Worm (Caenorhabditis elegans): ENCODE data around the gene C04C3.9.

- TF ChIP-seq T22C8.4 (GFP tag; IDR thresholded peaks at IDR 0.05) (no peak), cog-1 (tag; optimal IDR thresholded peaks at IDR 0.05) (no peak), ztf-23 (GFP tag; IDR thresholded peaks at IDR 0.05) (no peak), tab-1 (GFP tag; IDR thresholded peaks at IDR 0.05) (no peak), med-1 (GFP tag; optimal IDR thresholded peaks at IDR 0.05; ENCODE audit: insufficient read depth) (no peak)
Observed at ce11 chrIV:3383203-3383602, 45.1 kb downstream of the C04C3.9 start.

Data from whole organism, midembryonic.